Fruit fly (Drosophila melanogaster): ENCODE results near the gene CG3808.

The CG3808 gene

dm6 chr3L:19045299-19046025 lies 45.1 kb upstream of the CG3808 start, which contains the start of gene nkd (continued):
- TF ChIP-seq ara (GFP tag; IDR thresholded peaks at IDR 0.05) = peak; percentile 92
- TF ChIP-seq Dref (GFP tag; IDR thresholded peaks at IDR 0.05) = no peak
- peak; percentile 84 for TF ChIP-seq CG11696 (GFP tag; IDR thresholded peaks at IDR 0.05)
- TF ChIP-seq CG1603 (tag; optimal IDR thresholded peaks at IDR 0.05) = peak; percentile 32
- TF ChIP-seq CG11085 (GFP tag; IDR thresholded peaks at IDR 0.05) = peak; percentile 82
- peak; percentile 35; the same call in 1 of the 2 replicates for TF ChIP-seq CG4360 (GFP tag; IDR thresholded peaks at IDR 0.05)
- peak; percentile 63 for TF ChIP-seq CG30020 (tag; optimal IDR thresholded peaks at IDR 0.05)
- peak; percentile 88 for TF ChIP-seq tap (tag; optimal IDR thresholded peaks at IDR 0.05)
- TF ChIP-seq HLH54F (GFP tag; optimal IDR thresholded peaks at IDR 0.05) = peak; percentile 35
- no peak for TF ChIP-seq Doc2 (GFP tag; IDR thresholded peaks at IDR 0.05)
- peak; percentile 82 for TF ChIP-seq CG17568 (GFP tag; optimal IDR thresholded peaks at IDR 0.05)
- peak; percentile 64; the same call in 3 of the 4 replicates for TF ChIP-seq Gug (GFP tag; IDR thresholded peaks at IDR 0.05)
- peak; percentile 90 for TF ChIP-seq Meics (GFP tag; optimal IDR thresholded peaks at IDR 0.05)
- TF ChIP-seq CG11560 (tag; IDR thresholded peaks at IDR 0.05) = no peak
- no peak for TF ChIP-seq p53 (GFP tag; optimal IDR thresholded peaks at IDR 0.05)
- peak; percentile 81 for TF ChIP-seq CG2889 (GFP tag; IDR thresholded peaks at IDR 0.05)
- TF ChIP-seq Abd-B (GFP tag; optimal IDR thresholded peaks at IDR 0.05) = peak; percentile 70
- TF ChIP-seq zen2 (GFP tag; IDR thresholded peaks at IDR 0.05; ENCODE audit: partially characterized antibody) = no peak; the same call in 2 of the 3 replicates
- peak; percentile 92 for TF ChIP-seq Ada2b (GFP tag; IDR thresholded peaks at IDR 0.05)
- TF ChIP-seq CG31441 (GFP tag; IDR thresholded peaks at IDR 0.05) = peak; percentile 97
- no peak for TF ChIP-seq Gsc (GFP tag; IDR thresholded peaks at IDR 0.05)
- TF ChIP-seq Dad (GFP tag; optimal IDR thresholded peaks at IDR 0.05) = peak; percentile 23
- TF ChIP-seq zf30C (GFP tag; optimal IDR thresholded peaks at IDR 0.05) = peak; percentile 13
- TF ChIP-seq repo (GFP tag; optimal IDR thresholded peaks at IDR 0.05) = peak; percentile 49
- peak; percentile 85 for TF ChIP-seq CG9437 (GFP tag; optimal IDR thresholded peaks at IDR 0.05)
- no peak for TF ChIP-seq lov (optimal IDR thresholded peaks at IDR 0.05)
- peak; percentile 91 for TF ChIP-seq lov (GFP tag; IDR thresholded peaks at IDR 0.05)
- TF ChIP-seq CG3281 (GFP tag; optimal IDR thresholded peaks at IDR 0.05) = peak; percentile 46
- TF ChIP-seq CG14667 (GFP tag; IDR thresholded peaks at IDR 0.05) = peak; percentile 82
- TF ChIP-seq E2f2 (GFP tag; IDR thresholded peaks at IDR 0.05) = peak; percentile 79
- TF ChIP-seq CG2129 (GFP tag; IDR thresholded peaks at IDR 0.05; ENCODE audit: partially characterized antibody) = no peak
- TF ChIP-seq CG8388 (GFP tag; optimal IDR thresholded peaks at IDR 0.05) = peak; percentile 93
- peak; percentile 70 for TF ChIP-seq CG12071 (GFP tag; optimal IDR thresholded peaks at IDR 0.05)
- TF ChIP-seq grn (GFP tag; optimal IDR thresholded peaks at IDR 0.05) = peak; percentile 76
- TF ChIP-seq Myb (GFP tag; optimal IDR thresholded peaks at IDR 0.05) = peak; percentile 32
- TF ChIP-seq CG17186 (GFP tag; optimal IDR thresholded peaks at IDR 0.05) = no peak
- peak; percentile 91 for TF ChIP-seq Hr3 (GFP tag; optimal IDR thresholded peaks at IDR 0.05)
- no peak for TF ChIP-seq jigr1 (GFP tag; IDR thresholded peaks at IDR 0.05)
- TF ChIP-seq CG10462 (GFP tag; optimal IDR thresholded peaks at IDR 0.05) = peak; percentile 83
- TF ChIP-seq CG6683 (GFP tag; optimal IDR thresholded peaks at IDR 0.05) = peak; percentile 60
- TF ChIP-seq CG7271 (tag; optimal IDR thresholded peaks at IDR 0.05) = peak; percentile 81
- peak; percentile 65; the same call in 2 of the 3 replicates for TF ChIP-seq H15 (GFP tag; IDR thresholded peaks at IDR 0.05)
- no peak for TF ChIP-seq sna (GFP tag; IDR thresholded peaks at IDR 0.05; ENCODE audit: partially characterized antibody)
- TF ChIP-seq Camta (GFP tag; optimal IDR thresholded peaks at IDR 0.05) = peak; percentile 57
- TF ChIP-seq CG7839 (tag; optimal IDR thresholded peaks at IDR 0.05) = peak; percentile 92
- no peak; the same call in 2 of the 3 replicates for TF ChIP-seq Opbp (GFP tag; IDR thresholded peaks at IDR 0.05; ENCODE audit: partially characterized antibody)
- TF ChIP-seq zfh2 (GFP tag; optimal IDR thresholded peaks at IDR 0.05) = peak; percentile 50
- TF ChIP-seq Sry-δ (GFP tag; optimal IDR thresholded peaks at IDR 0.05) = no peak
- TF ChIP-seq HHEX (GFP tag; optimal IDR thresholded peaks at IDR 0.05) = peak; percentile 57
- peak in 1 of 2 experiments; percentile 84 for TF ChIP-seq Eip74EF (GFP tag; optimal IDR thresholded peaks at IDR 0.05)
